Fruit fly (Drosophila melanogaster) whole organism, prepupa: ENCODE results near the gene Cad87A.
"Not testable (repeated sequence)": the region's sequence is repeated elsewhere in the genome, so short reads cannot be mapped to it uniquely, and the experiment has no call there.

Experiments used
- CG10669 ChIP-seq: fragments of 200-800 bp; sonication (Bioruptor generic); optimal IDR thresholded peaks from 3 replicates; lab custom pipeline; 2018; ENCODE audit warnings: missing biosample characterization, mild to moderate bottlenecking, missing genetic modification characterization, moderate library complexity
- CG11294 ChIP-seq: fragments of 200-800 bp; sonication (Bioruptor generic); IDR thresholded peaks from 2 replicates; pipeline ENCODE4 v1.3.6; 2022; ENCODE audit warnings: missing biosample characterization, missing genetic modification characterization
- CG11762 ChIP-seq: fragments of 200-800 bp; sonication (Bioruptor generic); optimal IDR thresholded peaks from 3 replicates; lab custom pipeline; 2016; ENCODE audit warnings: missing biosample characterization, missing genetic modification characterization; ENCODE audit not compliant: insufficient read depth
- CG11902 ChIP-seq: fragments of 200-800 bp; sonication (Bioruptor generic); optimal IDR thresholded peaks from 3 replicates; lab custom pipeline; 2016; ENCODE audit warnings: missing biosample characterization, missing genetic modification characterization
- CG1621 ChIP-seq: fragments of 200-800 bp; sonication (Bioruptor generic); optimal IDR thresholded peaks from 3 replicates; lab custom pipeline; 2018; ENCODE audit warnings: missing biosample characterization, mild to moderate bottlenecking, missing genetic modification characterization
- CG3032 ChIP-seq: fragments of 200-800 bp; optimal IDR thresholded peaks from 2 replicates; lab custom pipeline; 2019; ENCODE audit warnings: missing biosample characterization, mild to moderate bottlenecking, missing genetic modification characterization, moderate library complexity
- CG31627 ChIP-seq: fragments of 200-800 bp; sonication (Bioruptor generic); optimal IDR thresholded peaks from 3 replicates; lab custom pipeline; 2016; ENCODE audit warnings: missing biosample characterization, missing genetic modification characterization
- CG32006 ChIP-seq: fragments of 200-800 bp; sonication (Bioruptor generic); optimal IDR thresholded peaks from 3 replicates; lab custom pipeline; 2017; ENCODE audit warnings: missing biosample characterization, mild to moderate bottlenecking, missing genetic modification characterization
- CG3919 ChIP-seq: fragments of 200-800 bp; sonication (Bioruptor generic); optimal IDR thresholded peaks from 3 replicates; lab custom pipeline; 2016; ENCODE audit warnings: missing biosample characterization, missing genetic modification characterization
- CG6163 ChIP-seq: fragments of 200-800 bp; sonication (Bioruptor generic); IDR thresholded peaks from 3 replicates; pipeline ENCODE4 v1.3.6; 2022; ENCODE audit warnings: missing biosample characterization, missing genetic modification characterization
- CG6792 ChIP-seq: fragments of 200-800 bp; sonication (Bioruptor generic); optimal IDR thresholded peaks from 3 replicates; lab custom pipeline; 2016; ENCODE audit warnings: missing biosample characterization, missing genetic modification characterization
- CG6808 ChIP-seq: fragments of 200-800 bp; sonication (Bioruptor generic); optimal IDR thresholded peaks from 3 replicates; lab custom pipeline; 2017; ENCODE audit warnings: missing biosample characterization, missing genetic modification characterization, mild to moderate bottlenecking, moderate library complexity, missing genetic modification reagents
- CG7368 ChIP-seq: fragments of 200-800 bp; sonication (Bioruptor generic); optimal IDR thresholded peaks from 3 replicates; lab custom pipeline; 2016; ENCODE audit warnings: missing biosample characterization, missing genetic modification characterization
- CG8319 ChIP-seq: fragments of 200-800 bp; sonication (Bioruptor generic); optimal IDR thresholded peaks from 3 replicates; lab custom pipeline; 2016; ENCODE audit warnings: missing biosample characterization, missing genetic modification characterization
- Eip75B ChIP-seq: fragments of 200-800 bp; sonication (Bioruptor generic); optimal IDR thresholded peaks from 3 replicates; lab custom pipeline; 2016; ENCODE audit warnings: missing biosample characterization, missing genetic modification characterization
- Eip78C ChIP-seq: fragments of 200-800 bp; sonication (Bioruptor generic); peaks from one replicate; lab custom pipeline; 2016; ENCODE audit warnings: missing biosample characterization, missing genetic modification characterization
- Eip93F ChIP-seq: fragments of 200-800 bp; sonication (Bioruptor generic); optimal IDR thresholded peaks from 2 replicates; lab custom pipeline; 2016; ENCODE audit warnings: missing biosample characterization, mild to moderate bottlenecking, missing genetic modification characterization
- Ets21C ChIP-seq: fragments of 200-800 bp; sonication (Bioruptor generic); optimal IDR thresholded peaks from 3 replicates; lab custom pipeline; 2016; ENCODE audit warnings: missing biosample characterization, missing genetic modification characterization
- Ets96B ChIP-seq: fragments of 200-800 bp; optimal IDR thresholded peaks from 2 replicates; lab custom pipeline; 2019; ENCODE audit warnings: missing biosample characterization, mild to moderate bottlenecking, missing genetic modification characterization, moderate library complexity
- Hr4 ChIP-seq: fragments of 200-800 bp; sonication (Bioruptor generic); optimal IDR thresholded peaks from 3 replicates; lab custom pipeline; 2016; ENCODE audit warnings: missing biosample characterization, missing genetic modification characterization
- Lpt ChIP-seq: fragments of 200-800 bp; sonication (Bioruptor generic); optimal IDR thresholded peaks from 3 replicates; lab custom pipeline; 2016; ENCODE audit warnings: missing biosample characterization, missing genetic modification characterization
- OdsH ChIP-seq: fragments of 200-800 bp; sonication (Bioruptor generic); optimal IDR thresholded peaks from 3 replicates; lab custom pipeline; 2016; ENCODE audit warnings: missing biosample characterization, missing genetic modification characterization
- Sox102F ChIP-seq: fragments of 200-800 bp; sonication (Bioruptor generic); optimal IDR thresholded peaks from 2 replicates; lab custom pipeline; 2016; ENCODE audit warnings: missing biosample characterization, mild to moderate bottlenecking, missing genetic modification characterization
- Sox14 ChIP-seq: fragments of 200-800 bp; sonication (Bioruptor generic); optimal IDR thresholded peaks from 3 replicates; lab custom pipeline; 2016; ENCODE audit warnings: missing biosample characterization, missing genetic modification characterization
- Sox15 ChIP-seq: fragments of 200-800 bp; sonication (Bioruptor generic); optimal IDR thresholded peaks from 3 replicates; lab custom pipeline; 2016; ENCODE audit warnings: missing biosample characterization, missing genetic modification characterization
- acj6 ChIP-seq: fragments of 200-800 bp; sonication (Bioruptor generic); optimal IDR thresholded peaks from 3 replicates; lab custom pipeline; 2016; ENCODE audit warnings: missing biosample characterization, missing genetic modification characterization
- cyc ChIP-seq: fragments of 200-800 bp; sonication (Bioruptor generic); optimal IDR thresholded peaks from 3 replicates; lab custom pipeline; 2016; ENCODE audit warnings: missing biosample characterization, missing genetic modification characterization
- dac ChIP-seq: fragments of 200-800 bp; sonication (Bioruptor generic); optimal IDR thresholded peaks from 2 replicates; lab custom pipeline; 2017; ENCODE audit warnings: missing biosample characterization, mild to moderate bottlenecking, missing genetic modification characterization
- eg ChIP-seq: fragments of 200-800 bp; sonication (Bioruptor generic); IDR thresholded peaks from 3 replicates; pipeline ENCODE4 v1.3.6; 2022; ENCODE audit warnings: missing biosample characterization, missing genetic modification characterization
- esn ChIP-seq: fragments of 200-800 bp; sonication (Bioruptor generic); optimal IDR thresholded peaks from 2 replicates; lab custom pipeline; 2016; ENCODE audit warnings: missing biosample characterization, mild to moderate bottlenecking, missing genetic modification characterization, moderate library complexity
- fd85E ChIP-seq: fragments of 200-800 bp; sonication (Bioruptor generic); optimal IDR thresholded peaks from 3 replicates; lab custom pipeline; 2016; ENCODE audit warnings: missing biosample characterization, missing genetic modification characterization
- fkh ChIP-seq: fragments of 200-800 bp; sonication (Bioruptor generic); optimal IDR thresholded peaks from 3 replicates; lab custom pipeline; 2017; ENCODE audit warnings: missing biosample characterization, mild to moderate bottlenecking, missing genetic modification characterization, moderate library complexity
- salr ChIP-seq, 2 experiments: fragments of 200-800 bp; sonication (Bioruptor generic); optimal IDR thresholded peaks; 3 replicates each; lab custom pipeline; 2016 to 2018; ENCODE audit warnings: missing biosample characterization in 2 of 2, missing genetic modification characterization in 2 of 2, mild to moderate bottlenecking in 1 of 2
- svp ChIP-seq: fragments of 200-800 bp; sonication (Bioruptor generic); peaks from one replicate; lab custom pipeline; 2016; ENCODE audit warnings: missing biosample characterization, missing genetic modification characterization
- topi ChIP-seq: fragments of 200-800 bp; sonication (Bioruptor generic); optimal IDR thresholded peaks from 3 replicates; lab custom pipeline; 2016; ENCODE audit warnings: missing biosample characterization, missing genetic modification characterization

Gene Cad87A

dm6 chr3R:11962739-11963214 is 13.8 kb upstream of the Cad87A start, which contains the start of the genes CG3281 and aurA (continued):
- TF ChIP-seq topi (peak; percentile 74), Sox15 (GFP tag; lab: Kevin White, UChicago) (peak; percentile 68), CG3919 (no peak), CG7368 (GFP tag; lab: Kevin White, UChicago) (peak; percentile 5), Lpt (GFP tag; lab: Kevin White, UChicago) (peak; percentile 41), Eip93F (GFP tag; lab: Kevin White, UChicago) (no peak), CG31627 (GFP tag; lab: Kevin White, UChicago) (peak; percentile 82), CG6163 (GFP tag; lab: Robert Waterston, UW) (no peak; the same call in 2 of the 3 replicates), Sox102F (GFP tag; lab: Kevin White, UChicago) (no peak), CG6808 (GFP tag; lab: Kevin White, UChicago) (peak; percentile 32), Ets96B (tag; lab: Kevin White, UChicago) (peak; percentile 49), OdsH (GFP tag; lab: Kevin White, UChicago) (peak; percentile 70), Eip78C (GFP tag; lab: Kevin White, UChicago) (peak; percentile 85), Ets21C (GFP tag; lab: Kevin White, UChicago) (peak; percentile 61), CG3032 (peak; percentile 75), CG11294 (peak; percentile 23; the same call in 1 of the 2 replicates), Eip75B (peak; percentile 74), svp (GFP tag; lab: Kevin White, UChicago) (peak; percentile 79), CG1621 (tag; lab: Kevin White, UChicago) (no peak), fkh (no peak), esn (peak; percentile 83), CG11902 (peak; percentile 51), Hr4 (peak; percentile 73), fd85E (GFP tag; lab: Kevin White, UChicago) (no peak), Sox14 (GFP tag; lab: Kevin White, UChicago) (peak; percentile 75), acj6 (GFP tag; lab: Kevin White, UChicago) (peak; percentile 66), dac (GFP tag; lab: Kevin White, UChicago) (peak; percentile 0), eg (GFP tag; lab: Robert Waterston, UW) (no peak), CG8319 (GFP tag; lab: Kevin White, UChicago) (peak; percentile 51)

- TF ChIP-seq CG32006 (GFP tag; lab: Kevin White, UChicago); salr (GFP tag; optimal IDR thresholded peaks at IDR 0.05; lab: Kevin White, UChicago); CG6792 (GFP tag; lab: Kevin White, UChicago): not testable (repeated sequence)
These were observed 9.3 kb upstream of the Cad87A start, which contains the start of gene Hsp70Ab for dm6 chr3R:11958235-11958634. Gene Hsp70Ab, plus strand, starts transcription at chr3R:11958535.

- TF ChIP-seq CG10669 (no peak), CG11762 (GFP tag; lab: Kevin White, UChicago) (no peak), CG6792 (GFP tag; lab: Kevin White, UChicago) (no peak), cyc (GFP tag; lab: Kevin White, UChicago) (no peak)
These were observed 8.5 kb upstream of the Cad87A start for dm6 chr3R:11957388-11957787.

- not testable (repeated sequence) for TF ChIP-seq Eip75B; CG3032; Sox14 (GFP tag; lab: Kevin White, UChicago)
These were observed 7.5 kb upstream of the Cad87A start, which contains the start of gene Hsp70Aa for dm6 chr3R:11956444-11956843. Gene Hsp70Aa, minus strand, starts transcription at chr3R:11956544.
